Fruit fly (Drosophila melanogaster): ENCODE data around the gene yata.

The yata gene

dm6 chr3R:29772090-29772794, 23.2 kb downstream of the yata start (continued):
- no peak for TF ChIP-seq org-1 (GFP tag; optimal IDR thresholded peaks at IDR 0.05)
- TF ChIP-seq crp (GFP tag; optimal IDR thresholded peaks at IDR 0.05): peak in 1 of 2 experiments; percentile 50
- TF ChIP-seq fd96Cb (tag; optimal IDR thresholded peaks at IDR 0.05): no peak
- peak in 1 of 2 experiments; percentile 12 for TF ChIP-seq Pdp1 (GFP tag; optimal IDR thresholded peaks at IDR 0.05)
- peak; percentile 30 for TF ChIP-seq CG11723 (GFP tag; optimal IDR thresholded peaks at IDR 0.05)
- TF ChIP-seq CG18476 (GFP tag; optimal IDR thresholded peaks at IDR 0.05): no peak
- TF ChIP-seq ssp (GFP tag; IDR thresholded peaks at IDR 0.05): no peak
- TF ChIP-seq az2 (GFP tag; optimal IDR thresholded peaks at IDR 0.05): peak; percentile 39
- peak; percentile 24 for TF ChIP-seq CG12659 (GFP tag; optimal IDR thresholded peaks at IDR 0.05)
- no peak for TF ChIP-seq pita (GFP tag; optimal IDR thresholded peaks at IDR 0.05)
- no peak for TF ChIP-seq NC2α (GFP tag; optimal IDR thresholded peaks at IDR 0.05)
- TF ChIP-seq CG9932 (GFP tag; IDR thresholded peaks at IDR 0.05): peak; percentile 49
- no peak for TF ChIP-seq CG11247 (GFP tag; IDR thresholded peaks at IDR 0.05)
- no peak for TF ChIP-seq CG17385 (GFP tag; optimal IDR thresholded peaks at IDR 0.05)
- TF ChIP-seq gfzf (GFP tag; optimal IDR thresholded peaks at IDR 0.05): no peak
- no peak for TF ChIP-seq pan (optimal IDR thresholded peaks at IDR 0.05)
- no peak for TF ChIP-seq pan (GFP tag; optimal IDR thresholded peaks at IDR 0.05 in 1 of 2, IDR thresholded peaks at IDR 0.05 in 1 of 2)
- no peak for TF ChIP-seq Ravus (GFP tag; IDR thresholded peaks at IDR 0.05)
- TF ChIP-seq da (GFP tag; optimal IDR thresholded peaks at IDR 0.05): no peak
- TF ChIP-seq PHDP (tag; optimal IDR thresholded peaks at IDR 0.05): no peak
- TF ChIP-seq ewg (GFP tag; optimal IDR thresholded peaks at IDR 0.05): no peak
- no peak for TF ChIP-seq sens-2 (GFP tag; IDR thresholded peaks at IDR 0.05)
- peak; percentile 15 for TF ChIP-seq CG13424 (tag; optimal IDR thresholded peaks at IDR 0.05)
- peak; percentile 33 for TF ChIP-seq CG4820 (GFP tag; optimal IDR thresholded peaks at IDR 0.05)
- no peak for TF ChIP-seq nom (GFP tag; optimal IDR thresholded peaks at IDR 0.05)
- TF ChIP-seq aop (GFP tag; IDR thresholded peaks at IDR 0.05): no peak
- no peak for TF ChIP-seq CG4854 (GFP tag; optimal IDR thresholded peaks at IDR 0.05)
- TF ChIP-seq dan (GFP tag; IDR thresholded peaks at IDR 0.05): no peak
- peak; percentile 89 for TF ChIP-seq psq (GFP tag; optimal IDR thresholded peaks at IDR 0.05)
- TF ChIP-seq CG13287 (GFP tag; IDR thresholded peaks at IDR 0.05; ENCODE audit: partially characterized antibody): no peak
- no peak for TF ChIP-seq CG7963 (GFP tag; IDR thresholded peaks at IDR 0.05; ENCODE audit: partially characterized antibody)
- TF ChIP-seq grn (GFP tag; optimal IDR thresholded peaks at IDR 0.05): no peak
- TF ChIP-seq trh (GFP tag; optimal IDR thresholded peaks at IDR 0.05): no peak
- TF ChIP-seq Oaz (GFP tag; IDR thresholded peaks at IDR 0.05): no peak
- TF ChIP-seq sd (tag; optimal IDR thresholded peaks at IDR 0.05): no peak
- no peak for TF ChIP-seq Camta (GFP tag; optimal IDR thresholded peaks at IDR 0.05)
- peak; percentile 69 for TF ChIP-seq CG9727 (GFP tag; optimal IDR thresholded peaks at IDR 0.05)
- TF ChIP-seq CG12219 (GFP tag; optimal IDR thresholded peaks at IDR 0.05): no peak
- no peak for TF ChIP-seq hth (optimal IDR thresholded peaks at IDR 0.05)
- no peak for TF ChIP-seq CG16779 (GFP tag; IDR thresholded peaks at IDR 0.05)
- no peak for TF ChIP-seq CG13894 (tag; optimal IDR thresholded peaks at IDR 0.05)
- no peak for TF ChIP-seq CG15073 (GFP tag; optimal IDR thresholded peaks at IDR 0.05)
- peak; percentile 51 for TF ChIP-seq CG12104 (GFP tag; optimal IDR thresholded peaks at IDR 0.05)
- TF ChIP-seq seq (GFP tag; IDR thresholded peaks at IDR 0.05): no peak
- TF ChIP-seq lola (GFP tag; optimal IDR thresholded peaks at IDR 0.05): peak in 1 of 3 experiments; percentile 69
- no peak for TF ChIP-seq Asciz (GFP tag; optimal IDR thresholded peaks at IDR 0.05)
- 0 out of 2 replicates have a peak, but pooled peaks have one; percentile 19 for TF ChIP-seq CG3847 (GFP tag; IDR thresholded peaks at IDR 0.05)
- no peak for TF ChIP-seq tna (GFP tag; IDR thresholded peaks at IDR 0.05; ENCODE audit: partially characterized antibody)
- no peak for TF ChIP-seq klu (GFP tag; IDR thresholded peaks at IDR 0.05)
- no peak for TF ChIP-seq CG4730 (GFP tag; IDR thresholded peaks at IDR 0.05)

Measured in whole organism, embryonic.